Fruit fly (Drosophila melanogaster): ENCODE data around the gene cher.

DNA sequence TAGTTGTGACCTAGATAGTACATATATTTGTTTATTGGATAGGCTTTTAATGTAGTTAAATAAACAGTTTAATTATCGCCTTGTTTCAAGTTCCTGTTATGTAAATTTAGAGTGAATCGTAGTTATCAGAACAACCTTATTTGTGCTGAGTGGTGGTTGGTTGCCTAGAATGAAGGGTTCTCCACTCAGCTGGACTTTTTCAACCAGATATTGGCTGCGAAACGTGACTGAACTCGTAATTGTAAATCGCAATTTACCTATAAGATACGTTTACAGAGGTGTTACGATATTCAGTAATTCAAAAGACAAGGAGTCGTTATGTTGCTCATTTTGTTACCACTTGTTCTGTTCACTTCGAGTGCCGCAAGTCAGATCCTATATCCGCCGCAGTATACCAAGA is 12.4 kb upstream of the cher start, which contains the start of gene CG5255:
- TF ChIP-seq insv (optimal IDR thresholded peaks at IDR 0.05) (no peak), h (optimal IDR thresholded peaks at IDR 0.05) (no peak)
